Fruit fly (Drosophila melanogaster) whole organism, adult: ENCODE measurements around the gene pira.
A peak's percentile ranks its signal among the peaks of the same experiment; 100 is the strongest.

ENCODE experiments used
- CG12768 ChIP-seq: fragments of 200-800 bp; sonication (Bioruptor generic); optimal IDR thresholded peaks from 2 replicates; lab custom pipeline; 2017; ENCODE audit warnings: missing biosample characterization, missing genetic modification characterization, mild to moderate bottlenecking, moderate library complexity, missing genetic modification reagents
- CG33017 ChIP-seq: fragments of 200-800 bp; sonication (Bioruptor generic); optimal IDR thresholded peaks from 2 replicates; lab custom pipeline; 2018; ENCODE audit warnings: missing biosample characterization, mild to moderate bottlenecking, missing genetic modification characterization, moderate library complexity
- CG7045 ChIP-seq: fragments of 200-800 bp; sonication (Bioruptor generic); optimal IDR thresholded peaks from 2 replicates; lab custom pipeline; 2017; ENCODE audit warnings: missing biosample characterization, mild to moderate bottlenecking, missing genetic modification characterization
- Clk ChIP-seq: fragments of 200-800 bp; sonication (Bioruptor generic); optimal IDR thresholded peaks from 2 replicates; lab custom pipeline; 2017; ENCODE audit warnings: missing biosample characterization, missing genetic modification characterization
- kay ChIP-seq: fragments of 200-800 bp; sonication (Bioruptor generic); peaks from one replicate; lab custom pipeline; 2016; ENCODE audit warnings: missing biosample characterization, missing genetic modification characterization, borderline replicate concordance
- ovo ChIP-seq: fragments of 200-800 bp; sonication (Bioruptor generic); optimal IDR thresholded peaks from 2 replicates; lab custom pipeline; 2016; ENCODE audit warnings: missing biosample characterization, missing genetic modification characterization
- tj ChIP-seq: fragments of 200-800 bp; sonication (Bioruptor generic); optimal IDR thresholded peaks from 3 replicates; lab custom pipeline; 2017; ENCODE audit warnings: missing biosample characterization, mild to moderate bottlenecking, missing genetic modification characterization, moderate library complexity
- toe ChIP-seq: fragments of 200-800 bp; sonication (Bioruptor generic); optimal IDR thresholded peaks from 2 replicates; lab custom pipeline; 2016; ENCODE audit warnings: missing biosample characterization, missing genetic modification characterization

DNA sequence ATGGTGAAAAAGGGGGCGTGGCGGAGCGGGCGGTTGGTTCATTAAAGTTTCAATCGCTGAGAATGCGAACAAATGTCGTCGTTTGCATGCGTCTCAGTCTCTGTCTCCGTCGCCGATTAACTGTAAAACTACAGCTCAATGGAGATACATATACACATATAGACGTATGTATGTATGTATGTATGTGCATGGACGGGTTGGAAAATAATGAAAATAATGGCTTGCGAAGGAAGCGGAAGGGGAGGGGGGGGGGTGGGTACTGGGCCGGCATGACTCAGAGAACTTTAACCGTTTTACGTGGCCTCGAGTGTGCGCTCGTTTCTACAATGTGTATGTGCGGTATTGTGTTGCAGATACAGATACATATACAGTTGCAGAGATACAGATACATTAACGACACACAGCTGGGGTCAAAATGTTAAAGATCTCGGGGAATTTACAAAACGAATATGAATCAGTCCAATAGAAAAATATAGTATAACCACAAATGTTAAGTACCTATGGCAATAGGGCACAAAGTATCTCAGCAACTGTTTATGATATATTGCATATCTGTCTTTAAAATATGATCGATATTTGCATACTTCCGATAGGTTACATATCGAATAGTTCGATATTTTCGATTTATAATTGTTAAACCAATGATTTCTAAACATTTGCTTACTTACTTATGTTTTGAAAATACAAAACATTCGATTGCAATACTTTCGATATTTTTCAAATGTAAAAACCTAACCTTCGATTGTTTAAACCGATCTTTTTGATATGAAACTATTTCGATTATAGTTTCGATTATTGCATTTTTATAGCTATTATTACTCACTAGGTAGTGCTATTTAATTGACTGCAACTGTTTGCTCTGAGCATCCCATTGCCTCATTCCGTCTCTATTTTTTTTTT, 38.9 kb downstream of the pira start:
- TF ChIP-seq CG33017 (tag; lab: Kevin White, UChicago): peak; percentile 14
- no peak for TF ChIP-seq Clk
- peak; percentile 84 for TF ChIP-seq tj
- TF ChIP-seq CG7045 (GFP tag; lab: Kevin White, UChicago): no peak
- peak; percentile 81 for TF ChIP-seq ovo
- TF ChIP-seq toe: no peak
- TF ChIP-seq CG12768 (GFP tag; lab: Kevin White, UChicago): peak; percentile 22
- TF ChIP-seq kay (GFP tag; lab: Kevin White, UChicago): peak; percentile 85
